Fruit fly (Drosophila melanogaster): ENCODE data around the gene CG2540.

CG2540 gene

DNA sequence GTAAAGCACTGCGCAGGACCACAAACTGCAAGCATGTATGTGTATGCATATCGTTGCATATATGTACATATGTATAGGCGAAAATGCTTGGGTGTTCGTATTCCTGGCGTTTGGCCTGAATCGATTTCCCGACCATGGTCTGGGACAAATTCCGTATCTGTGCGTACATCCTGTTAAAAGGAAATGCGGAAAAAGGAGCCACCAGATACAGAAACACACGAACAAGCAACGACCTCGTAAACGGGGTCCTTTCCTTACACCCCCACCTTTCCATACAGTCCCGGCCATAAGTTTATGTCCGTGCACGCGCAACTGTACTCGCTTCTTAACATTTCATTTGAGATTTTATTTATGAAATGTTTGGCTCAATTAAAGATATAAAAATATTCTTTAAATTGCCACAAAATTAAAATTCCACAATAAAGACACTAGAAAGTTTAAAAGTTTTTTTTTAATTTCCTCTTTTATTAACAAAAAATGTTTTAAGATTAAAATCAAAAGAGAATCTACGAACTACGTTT is 45.7 kb upstream of the CG2540 start:
- no peak for TF ChIP-seq brk (GFP tag; optimal IDR thresholded peaks at IDR 0.05)
- no peak for TF ChIP-seq sv (GFP tag; optimal IDR thresholded peaks at IDR 0.05)
- no peak for TF ChIP-seq Hr78 (GFP tag; optimal IDR thresholded peaks at IDR 0.05)
- TF ChIP-seq GATAd (GFP tag; optimal IDR thresholded peaks at IDR 0.05): no peak
- no peak for TF ChIP-seq woc (GFP tag; optimal IDR thresholded peaks at IDR 0.05)
- no peak for TF ChIP-seq Rel (GFP tag; optimal IDR thresholded peaks at IDR 0.05)
- TF ChIP-seq Rel (tag; optimal IDR thresholded peaks at IDR 0.05): no peak
- TF ChIP-seq Hr83 (GFP tag; optimal IDR thresholded peaks at IDR 0.05; ENCODE audit: poor library complexity, severe bottlenecking): no peak
- TF ChIP-seq pan (optimal IDR thresholded peaks at IDR 0.05): no peak

- TF ChIP-seq Sp1 (GFP tag; optimal IDR thresholded peaks at IDR 0.05) (peak; percentile 59), br (GFP tag; optimal IDR thresholded peaks at IDR 0.05) (peak; percentile 76), Mio (GFP tag; optimal IDR thresholded peaks at IDR 0.05) (no peak), fru (GFP tag; optimal IDR thresholded peaks at IDR 0.05) (peak; percentile 77), OdsH (GFP tag; optimal IDR thresholded peaks at IDR 0.05) (peak; percentile 60), rgr (GFP tag; optimal IDR thresholded peaks at IDR 0.05) (peak; percentile 47), GATAd (GFP tag; optimal IDR thresholded peaks at IDR 0.05) (no peak), Abd-B (GFP tag; optimal IDR thresholded peaks at IDR 0.05) (no peak), Rel (GFP tag; optimal IDR thresholded peaks at IDR 0.05) (no peak), Rel (tag; optimal IDR thresholded peaks at IDR 0.05) (no peak), Hr83 (GFP tag; optimal IDR thresholded peaks at IDR 0.05; ENCODE audit: poor library complexity, severe bottlenecking) (no peak), Dfd (GFP tag; optimal IDR thresholded peaks at IDR 0.05) (no peak), N (GFP tag; optimal IDR thresholded peaks at IDR 0.05) (peak; percentile 50), psq (GFP tag; optimal IDR thresholded peaks at IDR 0.05) (peak; percentile 64), ey (GFP tag; optimal IDR thresholded peaks at IDR 0.05) (peak; percentile 69), h (GFP tag; optimal IDR thresholded peaks at IDR 0.05) (peak; percentile 68), Vsx2 (GFP tag; optimal IDR thresholded peaks at IDR 0.05; ENCODE audit: partially characterized antibody) (no peak), Hr78 (GFP tag; optimal IDR thresholded peaks at IDR 0.05) (no peak), HLH106 (tag; optimal IDR thresholded peaks at IDR 0.05) (peak; percentile 60), dl (GFP tag; optimal IDR thresholded peaks at IDR 0.05; ENCODE audit: insufficient read depth in 1 of 2, partially characterized antibody in 2 of 2) (no peak), CG32264 (GFP tag; optimal IDR thresholded peaks at IDR 0.05) (no peak), dmrt93B (GFP tag; optimal IDR thresholded peaks at IDR 0.05) (peak; percentile 67), woc (GFP tag; optimal IDR thresholded peaks at IDR 0.05) (peak; percentile 85), Jra (GFP tag; optimal IDR thresholded peaks at IDR 0.05) (peak; percentile 62), CG9705 (GFP tag; optimal IDR thresholded peaks at IDR 0.05) (peak; percentile 51), jim (GFP tag; optimal IDR thresholded peaks at IDR 0.05) (no peak), foxo (GFP tag; optimal IDR thresholded peaks at IDR 0.05) (peak in 1 of 2 experiments; percentile 61), usp (GFP tag; optimal IDR thresholded peaks at IDR 0.05) (no peak), tai (GFP tag; optimal IDR thresholded peaks at IDR 0.05) (no peak)
These were observed 38.2 kb upstream of the CG2540 start for dm6 chrX:12591223-12592120.

DNA sequence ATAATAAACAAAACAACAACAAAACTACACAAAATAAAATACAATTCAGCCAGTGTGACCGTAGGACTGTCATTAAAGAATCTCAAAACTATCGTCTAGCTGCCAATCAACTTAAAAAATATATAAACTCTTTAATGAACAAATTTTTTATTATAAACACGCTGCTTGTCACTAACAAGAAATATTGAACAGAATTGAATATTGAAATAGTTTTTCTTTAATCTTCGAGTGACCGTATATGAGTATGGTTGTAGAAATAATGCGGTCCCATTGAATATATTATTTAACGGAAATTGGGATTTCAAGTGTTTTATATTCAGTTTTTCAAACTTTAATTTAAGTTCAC is 37.6 kb upstream of the CG2540 start, which contains the start of gene LIMK1:
Gene LIMK1 (minus strand): TSS at position 73 of the 346 bp plus-strand sequence.
- TF ChIP-seq tai (GFP tag; optimal IDR thresholded peaks at IDR 0.05): no peak
- no peak for TF ChIP-seq h (GFP tag; optimal IDR thresholded peaks at IDR 0.05)
- TF ChIP-seq Hnf4 (GFP tag; optimal IDR thresholded peaks at IDR 0.05): no peak
- TF ChIP-seq GATAd (GFP tag; optimal IDR thresholded peaks at IDR 0.05): no peak
- no peak for TF ChIP-seq Rel (GFP tag; optimal IDR thresholded peaks at IDR 0.05)
- TF ChIP-seq Rel (tag; optimal IDR thresholded peaks at IDR 0.05): peak; percentile 65
- TF ChIP-seq dl (GFP tag; optimal IDR thresholded peaks at IDR 0.05; ENCODE audit: insufficient read depth in 1 of 2, partially characterized antibody in 2 of 2): no peak
